Worm (Caenorhabditis elegans): ENCODE measurements around the gene F56F11.4.

DNA sequence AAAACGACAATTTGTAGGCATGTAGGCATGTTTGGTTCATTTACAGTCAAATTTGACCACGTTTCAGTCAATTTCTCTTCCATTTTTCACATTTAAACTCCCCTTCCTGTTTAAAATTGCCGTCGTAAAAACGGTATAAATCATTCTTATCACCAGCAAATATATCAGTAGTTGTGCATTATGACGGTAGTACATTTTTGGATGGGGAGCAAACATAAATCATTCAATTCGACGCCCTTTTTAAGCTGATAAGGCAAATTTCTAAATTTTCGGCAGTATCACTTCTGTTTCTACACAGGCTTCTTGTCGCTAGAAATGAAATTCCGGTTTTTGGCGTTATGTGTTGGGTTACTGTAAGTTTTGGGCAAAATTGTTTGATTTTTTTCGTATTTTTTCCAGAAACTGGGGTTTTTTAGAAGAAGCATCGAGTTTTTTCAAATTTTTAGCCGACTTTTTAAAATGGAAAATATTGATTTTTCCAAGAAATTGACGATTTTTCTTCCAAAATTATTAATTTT is 14.1 kb upstream of the F56F11.4 start, which contains the start of gene H34I24.2:
- TF ChIP-seq lsy-2 (tag; optimal IDR thresholded peaks at IDR 0.05) = no peak
- TF ChIP-seq jun-1 (tag; optimal IDR thresholded peaks at IDR 0.05) = no peak
